Worm (Caenorhabditis elegans) whole organism, L4/young adult: ENCODE data around the gene pinn-1.

ENCODE experiments used
- W03F9.2 ChIP-seq: fragments of 150-350 bp; optimal IDR thresholded peaks from 2 replicates; lab custom pipeline; 2014; ENCODE audit warnings: missing biosample characterization, missing genetic modification characterization
- dao-5 ChIP-seq: sonication (generic microtip); optimal IDR thresholded peaks from 2 replicates; lab custom pipeline; 2016; ENCODE audit warnings: missing genotype, missing genetic modification characterization, moderate library complexity, missing compliant biosample characterization

DNA sequence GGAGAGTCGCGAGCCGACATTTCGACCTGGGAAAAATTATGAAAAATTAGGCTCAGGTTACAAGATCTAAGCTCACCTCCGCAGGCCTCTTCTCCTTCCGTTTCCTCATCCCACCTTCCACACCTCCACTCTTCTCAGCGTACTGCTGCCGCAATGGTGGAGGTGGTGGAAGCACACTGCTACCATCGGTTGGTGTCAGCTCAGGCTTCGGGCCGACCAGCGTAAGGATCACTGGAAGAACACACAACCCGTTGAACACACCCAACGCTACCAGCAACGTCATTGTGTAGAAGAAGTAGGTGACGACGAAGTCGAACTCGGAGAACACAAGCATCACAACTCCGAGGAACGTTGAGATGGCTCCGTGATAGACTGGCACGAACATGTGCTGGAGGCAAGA lies 43.1 kb downstream of the pinn-1 start:
- TF ChIP-seq dao-5 (tag; lab: Kevin White, UChicago) (no peak), W03F9.2 (tag; lab: Kevin White, UChicago) (no peak)
